Fruit fly (Drosophila melanogaster) whole organism, embryonic: ENCODE measurements around the gene Son.

ENCODE experiments used
- Aef1 ChIP-seq: fragments of 200-800 bp; sonication (Bioruptor generic); IDR thresholded peaks from 3 replicates; pipeline ENCODE4 v1.3.6; 2022; ENCODE audit warnings: missing biosample characterization, missing genetic modification characterization
- Awh ChIP-seq: fragments of 200-800 bp; sonication (Bioruptor generic); IDR thresholded peaks from 2 replicates; pipeline ENCODE4, ENCODE4 v1.3.6; 2022; ENCODE audit warnings: missing biosample characterization, missing genetic modification characterization
- CG10209 ChIP-seq: fragments of 200-800 bp; sonication (Bioruptor generic); optimal IDR thresholded peaks from 3 replicates; lab custom pipeline; 2017; ENCODE audit warnings: missing biosample characterization, mild to moderate bottlenecking, missing genetic modification characterization, missing genetic modification reagents
- CG10321 ChIP-seq: fragments of 200-800 bp; sonication (Bioruptor generic); IDR thresholded peaks from 2 replicates; pipeline ENCODE4 v1.3.6; 2022; ENCODE audit warnings: missing biosample characterization, missing genetic modification characterization
- CG12942 ChIP-seq: fragments of 200-800 bp; sonication (Bioruptor generic); optimal IDR thresholded peaks from 3 replicates; lab custom pipeline; 2016; ENCODE audit warnings: missing biosample characterization, missing genetic modification characterization
- CG15011 ChIP-seq: fragments of 200-800 bp; sonication (Bioruptor generic); optimal IDR thresholded peaks from 3 replicates; lab custom pipeline; 2018; ENCODE audit warnings: missing biosample characterization, mild to moderate bottlenecking, missing genetic modification characterization
- CG15269 ChIP-seq: fragments of 200-800 bp; sonication (Bioruptor generic); optimal IDR thresholded peaks from 2 replicates; lab custom pipeline; 2018; ENCODE audit warnings: missing biosample characterization, mild to moderate bottlenecking, missing genetic modification characterization, moderate library complexity
- CG15696 ChIP-seq: fragments of 200-800 bp; sonication (Bioruptor generic); optimal IDR thresholded peaks from 2 replicates; lab custom pipeline; 2019; ENCODE audit warnings: missing biosample characterization, mild to moderate bottlenecking, missing genetic modification characterization, moderate library complexity
- CG18599 ChIP-seq: fragments of 200-800 bp; sonication (Bioruptor generic); optimal IDR thresholded peaks from 3 replicates; lab custom pipeline; 2017; ENCODE audit warnings: missing biosample characterization, missing genetic modification characterization, mild to moderate bottlenecking, moderate library complexity, missing genetic modification reagents
- CG2129 ChIP-seq: fragments of 200-800 bp; sonication (Bioruptor generic); IDR thresholded peaks from 2 replicates; pipeline ENCODE4 v1.3.6; 2022; ENCODE audit warnings: missing biosample characterization, missing genetic modification characterization; ENCODE audit not compliant: partially characterized antibody
- CG2199 ChIP-seq: fragments of 200-800 bp; sonication (Bioruptor generic); IDR thresholded peaks from 3 replicates; pipeline ENCODE4 v1.3.6; 2022; ENCODE audit warnings: missing biosample characterization, missing genetic modification characterization
- CG4404 ChIP-seq: fragments of 200-800 bp; sonication (Bioruptor generic); IDR thresholded peaks from 2 replicates; pipeline ENCODE4 v1.3.6; 2022; ENCODE audit warnings: missing biosample characterization, missing genetic modification characterization
- CG4707 ChIP-seq: fragments of 200-800 bp; sonication (Bioruptor generic); optimal IDR thresholded peaks from 2 replicates; lab custom pipeline; 2018; ENCODE audit warnings: missing biosample characterization, mild to moderate bottlenecking, missing genetic modification characterization, moderate library complexity
- CG4854 ChIP-seq: fragments of 200-800 bp; sonication (Bioruptor generic); optimal IDR thresholded peaks from 2 replicates; lab custom pipeline; 2016; ENCODE audit warnings: missing biosample characterization, missing genetic modification characterization, inconsistent platforms
- CG6683 ChIP-seq: fragments of 200-800 bp; sonication (Bioruptor generic); optimal IDR thresholded peaks from 2 replicates; lab custom pipeline; 2017; ENCODE audit warnings: missing biosample characterization, mild to moderate bottlenecking, missing genetic modification characterization, missing genetic modification reagents
- CG7357 ChIP-seq: fragments of 200-800 bp; sonication (Bioruptor generic); IDR thresholded peaks from 3 replicates; pipeline ENCODE4 v1.3.6; 2022; ENCODE audit warnings: missing biosample characterization, missing genetic modification characterization
- CG8388 ChIP-seq: fragments of 200-800 bp; sonication (Bioruptor generic); optimal IDR thresholded peaks from 2 replicates; lab custom pipeline; 2019; ENCODE audit warnings: missing biosample characterization, mild to moderate bottlenecking, missing genetic modification characterization, moderate library complexity
- CkIIα-i1 ChIP-seq: fragments of 200-800 bp; sonication (Bioruptor generic); IDR thresholded peaks from 2 replicates; pipeline ENCODE4 v1.3.6; 2022; ENCODE audit warnings: missing biosample characterization, missing genetic modification characterization
- D19A ChIP-seq: fragments of 200-800 bp; optimal IDR thresholded peaks from 3 replicates; lab custom pipeline; 2019; ENCODE audit warnings: missing biosample characterization, mild to moderate bottlenecking, missing genetic modification characterization, moderate library complexity
- Dip2 ChIP-seq: fragments of 200-800 bp; sonication (Bioruptor generic); IDR thresholded peaks from 2 replicates; pipeline ENCODE4 v1.3.6; 2022; ENCODE audit warnings: missing biosample characterization, missing genetic modification characterization
- Dref ChIP-seq: fragments of 200-800 bp; sonication (Bioruptor generic); IDR thresholded peaks from 2 replicates; pipeline ENCODE4 v1.3.6; 2022; ENCODE audit warnings: missing biosample characterization, missing genetic modification characterization
- E2f1 ChIP-seq: fragments of 200-800 bp; sonication (Bioruptor generic); IDR thresholded peaks from 2 replicates; pipeline ENCODE4 v1.3.6; 2022; ENCODE audit warnings: missing biosample characterization, missing genetic modification characterization
- Elba2 ChIP-seq: fragments of 200-800 bp; sonication (Bioruptor generic); optimal IDR thresholded peaks from 3 replicates; lab custom pipeline; 2016; ENCODE audit warnings: missing biosample characterization, missing genetic modification characterization
- HLH3B ChIP-seq: fragments of 200-800 bp; sonication (Bioruptor generic); IDR thresholded peaks from 2 replicates; pipeline ENCODE4 v1.3.6; 2022; ENCODE audit warnings: missing biosample characterization, missing genetic modification characterization
- HLH4C ChIP-seq: fragments of 200-800 bp; sonication (Bioruptor generic); IDR thresholded peaks from 3 replicates; pipeline ENCODE4 v1.3.6; 2022; ENCODE audit warnings: missing biosample characterization, missing genetic modification characterization; ENCODE audit not compliant: partially characterized antibody
- Hmx ChIP-seq: fragments of 200-800 bp; sonication (Bioruptor generic); optimal IDR thresholded peaks from 2 replicates; lab custom pipeline; 2016; ENCODE audit warnings: missing biosample characterization, missing genetic modification characterization
- Hr39 ChIP-seq: fragments of >200 bp; optimal IDR thresholded peaks from 2 replicates; lab custom pipeline; 2017
- Oli ChIP-seq: fragments of 200-800 bp; sonication (Bioruptor generic); optimal IDR thresholded peaks from 2 replicates; lab custom pipeline; 2018; ENCODE audit warnings: missing biosample characterization, mild to moderate bottlenecking, missing genetic modification characterization, moderate library complexity
- Pdp1 ChIP-seq, 2 experiments: fragments of 200-800 bp; sonication (Bioruptor generic); optimal IDR thresholded peaks; 3 replicates each; lab custom pipeline; 2016; ENCODE audit warnings: missing biosample characterization in 2 of 2, missing genetic modification characterization in 2 of 2, mild to moderate bottlenecking in 1 of 2, moderate library complexity in 1 of 2
- Ptx1 ChIP-seq: fragments of 200-800 bp; sonication (Bioruptor generic); IDR thresholded peaks from 2 replicates; pipeline ENCODE4 v1.3.6; 2022; ENCODE audit warnings: missing biosample characterization, missing genetic modification characterization
- Rx ChIP-seq: fragments of 200-800 bp; sonication (Bioruptor generic); IDR thresholded peaks from 2 replicates; pipeline ENCODE4 v1.3.6; 2022; ENCODE audit warnings: missing biosample characterization, missing genetic modification characterization
- Spps ChIP-seq: fragments of 200-800 bp; sonication (Bioruptor generic); optimal IDR thresholded peaks from 2 replicates; lab custom pipeline; 2018; ENCODE audit warnings: missing biosample characterization, mild to moderate bottlenecking, missing genetic modification characterization
- Usf ChIP-seq: fragments of 200-800 bp; sonication (Bioruptor generic); optimal IDR thresholded peaks from 2 replicates; lab custom pipeline; 2017; ENCODE audit warnings: missing genotype, missing biosample characterization, missing genetic modification characterization
- Vsx1 ChIP-seq: fragments of 200-800 bp; sonication (Bioruptor generic); optimal IDR thresholded peaks from 2 replicates; lab custom pipeline; 2017; ENCODE audit warnings: missing biosample characterization, mild to moderate bottlenecking, missing genetic modification characterization, missing genetic modification reagents
- Xrp1 ChIP-seq: fragments of 200-800 bp; sonication (Bioruptor generic); IDR thresholded peaks from 2 replicates; pipeline ENCODE4 v1.3.6; 2022; ENCODE audit warnings: missing biosample characterization, missing genetic modification characterization
- ac ChIP-seq: fragments of 200-800 bp; sonication (Bioruptor generic); optimal IDR thresholded peaks from 3 replicates; lab custom pipeline; 2017; ENCODE audit warnings: missing biosample characterization, mild to moderate bottlenecking, missing genetic modification characterization
- az2 ChIP-seq: fragments of 200-800 bp; sonication (Bioruptor generic); optimal IDR thresholded peaks from 3 replicates; lab custom pipeline; 2016; ENCODE audit warnings: missing biosample characterization, missing genetic modification characterization
- bowl ChIP-seq: fragments of 200-800 bp; sonication (Bioruptor generic); IDR thresholded peaks from 2 replicates; pipeline ENCODE4 v1.3.6; 2022; ENCODE audit warnings: missing biosample characterization, missing genetic modification characterization
- cg ChIP-seq: fragments of 200-800 bp; sonication (Bioruptor generic); optimal IDR thresholded peaks from 3 replicates; lab custom pipeline; 2019; ENCODE audit warnings: missing biosample characterization, mild to moderate bottlenecking, missing genetic modification characterization, moderate library complexity
- dysf ChIP-seq: fragments of 200-800 bp; sonication (Bioruptor generic); IDR thresholded peaks from 3 replicates; pipeline ENCODE4 v1.3.6; 2022; ENCODE audit warnings: missing biosample characterization, missing genetic modification characterization
- gem ChIP-seq: fragments of 200-800 bp; sonication (Bioruptor generic); optimal IDR thresholded peaks from 2 replicates; lab custom pipeline; 2019; ENCODE audit warnings: missing biosample characterization, mild to moderate bottlenecking, missing genetic modification characterization, moderate library complexity
- her ChIP-seq: fragments of 200-800 bp; sonication (Bioruptor generic); optimal IDR thresholded peaks from 2 replicates; lab custom pipeline; 2016; ENCODE audit warnings: missing biosample characterization, missing genetic modification characterization
- jigr1 ChIP-seq: fragments of 200-800 bp; sonication (Bioruptor generic); IDR thresholded peaks from 3 replicates; pipeline ENCODE4 v1.3.6; 2022; ENCODE audit warnings: missing biosample characterization, missing genetic modification characterization
- lola ChIP-seq, 3 experiments: fragments of >200 bp in 2 of 3; fragments of 200-800 bp in 1 of 3; sonication (Bioruptor generic) in 1 of 3; optimal IDR thresholded peaks; 2 replicates each; lab custom pipeline; 2017 to 2019; ENCODE audit warnings: missing biosample characterization in 3 of 3, missing genetic modification characterization in 3 of 3, mild to moderate bottlenecking in 1 of 3, moderate library complexity in 1 of 3
- luna ChIP-seq: fragments of 200-800 bp; sonication (Bioruptor generic); optimal IDR thresholded peaks from 2 replicates; lab custom pipeline; 2016; ENCODE audit warnings: missing biosample characterization, missing genetic modification characterization
- phol ChIP-seq: fragments of 200-800 bp; sonication (Bioruptor generic); optimal IDR thresholded peaks from 3 replicates; lab custom pipeline; 2018; ENCODE audit warnings: missing biosample characterization, mild to moderate bottlenecking, missing genetic modification characterization, moderate library complexity
- row ChIP-seq: fragments of 200-800 bp; sonication (Bioruptor generic); IDR thresholded peaks from 3 replicates; pipeline ENCODE4 v1.3.6; 2022; ENCODE audit warnings: missing biosample characterization, missing genetic modification characterization
- stc ChIP-seq: fragments of 200-800 bp; sonication (Bioruptor generic); IDR thresholded peaks from 2 replicates; pipeline ENCODE4 v1.3.6; 2022; ENCODE audit warnings: missing biosample characterization, missing genetic modification characterization
- trh ChIP-seq: fragments of 200-800 bp; sonication (Bioruptor generic); optimal IDR thresholded peaks from 2 replicates; lab custom pipeline; 2016; ENCODE audit warnings: missing biosample characterization, missing genetic modification characterization

The Son gene

DNA sequence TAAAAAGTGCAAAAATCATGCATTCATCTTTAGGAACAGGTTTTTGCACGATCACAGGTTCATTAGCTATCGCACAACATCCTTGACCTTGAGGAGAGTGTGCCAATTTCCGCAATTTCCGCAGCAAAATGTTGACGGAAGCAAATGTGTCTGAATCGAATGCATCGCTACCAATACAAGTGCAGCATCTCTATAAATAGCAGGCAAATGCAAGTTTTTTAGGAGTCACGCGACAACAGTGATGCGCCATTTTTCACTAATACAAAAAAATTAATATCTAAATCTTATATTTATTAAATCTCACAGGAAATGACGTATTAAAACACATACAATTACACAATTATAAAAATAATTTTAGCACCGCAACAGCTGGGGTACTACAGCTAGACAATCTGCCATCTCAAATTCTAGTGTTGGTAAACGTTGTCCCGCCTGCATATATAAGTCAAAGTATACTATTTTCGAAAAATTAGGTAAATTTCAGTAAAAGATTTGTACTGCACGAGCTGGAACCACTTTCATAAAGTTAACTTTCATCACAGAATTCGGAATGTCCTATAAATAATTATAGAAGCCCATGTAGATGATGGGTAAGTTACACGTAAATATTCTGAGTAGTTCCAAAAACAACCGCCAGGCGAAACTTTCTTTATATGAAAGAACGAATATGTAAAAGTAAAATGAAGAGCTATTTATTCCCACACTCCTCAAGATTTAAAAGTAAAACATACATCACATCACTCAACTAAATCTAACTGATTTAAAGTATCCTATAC is 3.8 kb upstream of the Son start, which contains the start of gene CG9399 (continued):
- TF ChIP-seq E2f1 (GFP tag; lab: Robert Waterston, UW) (peak; percentile 97), CG2199 (GFP tag; lab: Robert Waterston, UW) (peak; percentile 96), HLH3B (GFP tag; lab: Robert Waterston, UW) (peak; percentile 98), Hr39 (lab: Kevin White, UChicago) (no peak), CG15696 (tag; lab: Kevin White, UChicago) (peak; percentile 92), CG18599 (peak; percentile 96), Dref (peak; percentile 43; the same call in 1 of the 2 replicates), bowl (peak; percentile 96), az2 (GFP tag; lab: Kevin White, UChicago) (peak; percentile 98), lola (GFP tag; optimal IDR thresholded peaks at IDR 0.05; lab: Kevin White, UChicago) (peak in 1 of 3 experiments; percentile 98), her (GFP tag; lab: Kevin White, UChicago) (peak; percentile 79), Oli (tag; lab: Kevin White, UChicago) (peak; percentile 97), trh (GFP tag; lab: Kevin White, UChicago) (peak; percentile 97), CG4854 (GFP tag; lab: Kevin White, UChicago) (peak; percentile 91), D19A (peak; percentile 92), Aef1 (GFP tag; lab: Robert Waterston, UW) (peak; percentile 98), Pdp1 (GFP tag; optimal IDR thresholded peaks at IDR 0.05; lab: Kevin White, UChicago) (peak; percentile 93 to 94), Elba2 (GFP tag; lab: Kevin White, UChicago) (peak; percentile 84), CG4404 (GFP tag; lab: Robert Waterston, UW) (peak; percentile 97), CG15011 (peak; percentile 90), gem (peak; percentile 99), HLH4C (0 out of 3 replicates have a peak, but pooled peaks have one; percentile 38), ac (GFP tag; lab: Kevin White, UChicago) (peak; percentile 72), Vsx1 (GFP tag; lab: Kevin White, UChicago) (peak; percentile 94), Rx (GFP tag; lab: Robert Waterston, UW) (peak; percentile 98), Dip2 (GFP tag; lab: Robert Waterston, UW) (peak; percentile 56), CG8388 (GFP tag; lab: Kevin White, UChicago) (peak; percentile 97), CG12942 (GFP tag; lab: Kevin White, UChicago) (peak; percentile 97), CG6683 (peak; percentile 86), stc (GFP tag; lab: Robert Waterston, UW) (peak; percentile 97), Awh (peak; percentile 98), CG4707 (peak; percentile 86), jigr1 (GFP tag; lab: Robert Waterston, UW) (peak; percentile 93), CkIIα-i1 (peak; percentile 81; the same call in 1 of the 2 replicates), Hmx (GFP tag; lab: Kevin White, UChicago) (peak; percentile 88), CG2129 (GFP tag; lab: Robert Waterston, UW) (peak; percentile 24; the same call in 1 of the 2 replicates), CG15269 (tag; lab: Kevin White, UChicago) (peak; percentile 97), phol (tag; lab: Kevin White, UChicago) (peak; percentile 97), dysf (GFP tag; lab: Robert Waterston, UW) (peak; percentile 98), cg (GFP tag; lab: Kevin White, UChicago) (peak; percentile 94), CG7357 (GFP tag; lab: Robert Waterston, UW) (peak; percentile 92), Ptx1 (peak; percentile 99), luna (GFP tag; lab: Kevin White, UChicago) (peak; percentile 77), row (GFP tag; lab: Robert Waterston, UW) (peak; percentile 98), Usf (GFP tag; lab: Kevin White, UChicago) (peak; percentile 94), CG10321 (peak; percentile 83), Xrp1 (GFP tag; lab: Robert Waterston, UW) (peak; percentile 99), Spps (tag; lab: Kevin White, UChicago) (peak; percentile 94), CG10209 (GFP tag; lab: Kevin White, UChicago) (peak; percentile 98)
